Fruit fly (Drosophila melanogaster): ENCODE measurements around the gene CG4338.

- TF ChIP-seq h (optimal IDR thresholded peaks at IDR 0.05), result no peak
- no peak for TF ChIP-seq psq (optimal IDR thresholded peaks at IDR 0.05)
- TF ChIP-seq Myc (optimal IDR thresholded peaks at IDR 0.05), result no peak
- no peak for TF ChIP-seq ttk (optimal IDR thresholded peaks at IDR 0.05)
Observed at dm6 chr3R:15282982-15283809, 7.9 kb downstream of the CG4338 start.
